Worm (Caenorhabditis elegans) whole organism, L2 larva: ENCODE results near the gene cyp-34A7.

ENCODE experiments used
- F13H6.1 ChIP-seq: sonication (generic microtip); optimal IDR thresholded peaks from 2 replicates; lab custom pipeline; 2016; ENCODE audit warnings: missing genetic modification characterization, missing compliant biosample characterization
- R02D3.7 ChIP-seq: fragments of 150-350 bp; optimal IDR thresholded peaks from 2 replicates; lab custom pipeline; 2014; ENCODE audit warnings: missing biosample characterization, missing genetic modification characterization
- alr-1 ChIP-seq: fragments of 150-350 bp; optimal IDR thresholded peaks from 2 replicates; lab custom pipeline; 2014; ENCODE audit warnings: missing biosample characterization, missing genetic modification characterization
- ceh-82 ChIP-seq: fragments of 150-350 bp; optimal IDR thresholded peaks from 2 replicates; lab custom pipeline; 2014; ENCODE audit warnings: missing biosample characterization, missing genetic modification characterization
- crh-2 ChIP-seq: sonication (generic microtip); optimal IDR thresholded peaks from 2 replicates; lab custom pipeline; 2017; ENCODE audit warnings: missing biosample characterization, missing genetic modification characterization
- elt-3 ChIP-seq: sonication (generic microtip); optimal IDR thresholded peaks from 2 replicates; lab custom pipeline; 2017; ENCODE audit warnings: missing biosample characterization, missing genetic modification characterization
- fos-1 ChIP-seq: fragments of 150-350 bp; optimal IDR thresholded peaks from 2 replicates; lab custom pipeline; 2014; ENCODE audit warnings: missing biosample characterization, missing genetic modification characterization
- lsy-2 ChIP-seq, 2 experiments: fragments of 150-350 bp in 1 of 2; sonication (generic microtip) in 1 of 2; optimal IDR thresholded peaks; 2 replicates each; lab custom pipeline; 2014 to 2017; ENCODE audit warnings: missing biosample characterization in 2 of 2, missing genetic modification characterization in 2 of 2
- mbf-1 ChIP-seq: sonication (generic microtip); optimal IDR thresholded peaks from 2 replicates; lab custom pipeline; 2017; ENCODE audit warnings: missing biosample characterization, missing genetic modification characterization
- sma-9 ChIP-seq, 2 experiments: fragments of 150-350 bp in 1 of 2; sonication (generic microtip) in 1 of 2; optimal IDR thresholded peaks; 2 replicates each; lab custom pipeline; 2014 to 2016; ENCODE audit warnings: missing genetic modification characterization in 2 of 2, mild to moderate bottlenecking in 1 of 2, missing biosample characterization in 1 of 2, missing compliant biosample characterization in 1 of 2, missing genetic modification reagents in 1 of 2, moderate library complexity in 1 of 2
- zag-1 ChIP-seq: fragments of 150-350 bp; optimal IDR thresholded peaks from 2 replicates; lab custom pipeline; 2014; ENCODE audit warnings: missing biosample characterization, missing genetic modification characterization
- ztf-11 ChIP-seq: sonication (generic microtip); optimal IDR thresholded peaks from 2 replicates; lab custom pipeline; 2017; ENCODE audit warnings: missing biosample characterization, missing genetic modification characterization

ce11 chrV:4007927-4008326 is 44.3 kb upstream of the cyp-34A7 start, which contains the start of gene srh-7:
- TF ChIP-seq sma-9 (GFP tag; optimal IDR thresholded peaks at IDR 0.05; lab: Kevin White, UChicago) (no peak), sma-9 (tag; optimal IDR thresholded peaks at IDR 0.05; lab: Kevin White, UChicago) (no peak), ztf-11 (tag; lab: Kevin White, UChicago) (no peak), F13H6.1 (tag; lab: Kevin White, UChicago) (no peak), elt-3 (tag; lab: Kevin White, UChicago) (no peak), alr-1 (tag; lab: Kevin White, UChicago) (no peak), fos-1 (tag; lab: Kevin White, UChicago) (no peak), zag-1 (tag; lab: Kevin White, UChicago) (no peak), crh-2 (tag; lab: Kevin White, UChicago) (no peak), mbf-1 (tag; lab: Kevin White, UChicago) (no peak), lsy-2 (tag; optimal IDR thresholded peaks at IDR 0.05; lab: Kevin White, UChicago) (no peak), R02D3.7 (tag; lab: Kevin White, UChicago) (no peak), ceh-82 (tag; lab: Kevin White, UChicago) (no peak)
